Fruit fly (Drosophila melanogaster): Measurements from ENCODE around the gene CG11034.

Gene CG11034

DNA sequence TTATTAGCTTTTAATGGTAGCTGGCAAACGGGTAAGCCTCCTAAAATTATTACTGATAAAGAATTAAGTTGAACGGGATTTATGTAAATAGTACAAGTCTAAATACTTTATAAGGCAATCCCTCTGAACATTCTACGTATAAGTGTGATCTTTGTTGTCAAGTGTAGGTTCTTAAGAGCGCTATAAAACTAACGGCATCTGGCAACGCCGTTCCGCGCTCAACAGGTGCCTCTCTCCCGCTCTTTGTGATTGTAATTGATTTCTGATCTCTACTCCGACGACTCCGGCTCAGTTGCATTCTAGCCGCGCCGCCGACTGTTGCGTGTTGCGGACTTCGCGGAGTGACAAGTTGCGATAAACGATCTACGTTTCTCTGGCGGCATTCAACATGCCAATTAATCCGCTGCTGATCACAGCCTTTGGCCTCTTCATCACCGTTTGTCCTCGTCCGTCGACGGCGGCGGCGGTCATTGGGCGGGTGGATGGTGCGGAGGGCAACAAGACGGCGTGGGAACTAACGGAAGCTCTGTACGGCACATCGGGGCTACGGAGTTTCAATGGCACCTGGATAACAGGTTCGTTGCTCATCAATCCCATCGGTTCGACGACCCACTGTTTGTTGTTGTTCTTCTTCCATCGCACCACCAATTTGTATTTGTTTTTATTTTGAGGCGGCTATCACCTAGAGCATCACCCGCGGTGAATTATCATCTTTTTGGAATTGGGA lies at the start of gene CG11034:
Gene CG11034, plus strand, starts transcription at position 305 of the 727 bp plus-strand sequence.
- TF ChIP-seq CG8478 (optimal IDR thresholded peaks at IDR 0.05): no peak
- TF ChIP-seq CTCF (optimal IDR thresholded peaks at IDR 0.05): no peak

DNA sequence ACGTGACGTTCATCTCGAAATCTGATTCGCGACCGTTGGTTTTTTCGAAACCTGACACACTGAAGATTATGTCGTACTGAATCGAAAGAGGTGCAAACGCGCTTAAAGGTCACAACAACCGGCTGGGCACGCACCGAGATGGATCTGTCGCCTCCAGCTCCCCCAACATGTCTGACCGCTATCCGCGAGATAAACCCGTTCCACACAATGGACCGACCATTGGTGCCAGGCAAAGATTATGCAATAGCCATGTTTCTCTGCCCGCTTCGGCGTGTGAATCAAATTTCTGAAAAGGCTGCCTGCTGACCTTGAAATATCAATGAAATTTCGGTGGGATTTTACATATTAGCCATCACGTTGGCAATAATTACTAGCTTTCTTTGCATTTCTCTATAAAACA lies 40.1 kb upstream of the CG11034 start:
- no peak for TF ChIP-seq CG8478 (optimal IDR thresholded peaks at IDR 0.05)
- TF ChIP-seq CTCF (optimal IDR thresholded peaks at IDR 0.05): no peak

DNA sequence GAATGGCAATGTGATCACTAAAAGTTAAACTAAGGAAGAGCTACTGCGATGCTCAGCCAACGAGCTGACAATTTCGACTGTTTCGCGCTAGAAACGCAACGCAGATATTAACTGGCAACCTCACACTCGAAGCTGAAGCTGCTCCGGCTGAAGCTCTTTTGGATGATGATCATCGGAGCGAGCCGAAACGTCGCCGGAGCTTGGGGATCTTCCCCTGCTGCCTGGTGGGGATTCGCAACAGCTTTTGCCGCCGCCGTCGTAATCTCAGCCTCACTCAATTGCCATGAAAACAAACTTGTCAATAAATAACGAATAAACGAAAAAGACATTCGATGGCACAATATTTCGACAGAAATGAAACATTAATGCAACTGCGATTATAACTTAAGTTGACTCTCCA lies 39.2 kb upstream of the CG11034 start, which contains the start of gene obst-E:
Gene obst-E, minus strand, starts transcription at position 101 of the 400 bp plus-strand sequence.
- no peak for TF ChIP-seq CG8478 (optimal IDR thresholded peaks at IDR 0.05)
- no peak for TF ChIP-seq CTCF (optimal IDR thresholded peaks at IDR 0.05)

DNA sequence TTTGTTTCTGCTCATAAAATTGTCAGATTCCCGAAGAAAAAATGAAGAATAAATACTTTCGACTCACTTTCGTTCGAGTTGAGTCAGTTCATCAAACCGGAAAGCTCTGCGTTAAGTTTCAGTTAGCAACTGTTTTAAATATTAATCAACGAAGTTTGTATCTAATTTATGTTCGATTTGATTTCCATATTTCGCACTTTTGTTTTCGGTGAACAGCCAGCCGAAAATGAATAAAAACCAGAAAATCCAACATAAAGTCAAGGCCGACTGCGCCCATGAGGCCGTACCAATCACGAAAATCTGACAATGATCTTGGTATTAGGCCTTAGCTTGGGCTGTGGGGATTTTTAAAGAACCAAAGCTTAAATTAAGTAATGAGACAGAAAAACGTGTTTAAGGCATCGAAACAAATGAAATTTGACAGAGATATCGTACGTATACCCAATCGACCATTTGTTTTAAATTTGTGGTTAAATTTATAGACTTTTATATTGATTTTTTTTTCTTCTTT lies 38.6 kb upstream of the CG11034 start:
- TF ChIP-seq CG8478 (optimal IDR thresholded peaks at IDR 0.05): no peak
- no peak for TF ChIP-seq CTCF (optimal IDR thresholded peaks at IDR 0.05)

DNA sequence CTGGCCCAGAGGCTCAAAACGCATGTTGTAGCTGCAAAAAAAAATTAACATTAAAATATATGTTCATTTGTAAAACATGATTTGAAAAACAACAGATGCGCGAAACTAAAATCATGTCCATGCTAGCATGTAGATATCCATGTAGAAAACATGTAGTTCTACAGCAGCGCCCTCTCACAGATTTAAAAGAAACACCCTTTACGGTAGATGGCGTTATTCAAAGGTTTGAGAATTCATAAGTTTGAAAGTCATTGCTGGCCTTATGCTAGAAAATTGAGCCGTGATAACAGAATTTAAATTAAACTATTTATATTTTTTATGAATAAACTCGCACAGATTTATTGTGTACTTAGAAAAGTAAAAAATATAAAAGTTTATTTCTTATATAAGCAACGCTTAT lies 34.0 kb upstream of the CG11034 start:
- TF ChIP-seq CG8478 (optimal IDR thresholded peaks at IDR 0.05) (no peak), CTCF (optimal IDR thresholded peaks at IDR 0.05) (peak; percentile 94 to 98)

DNA sequence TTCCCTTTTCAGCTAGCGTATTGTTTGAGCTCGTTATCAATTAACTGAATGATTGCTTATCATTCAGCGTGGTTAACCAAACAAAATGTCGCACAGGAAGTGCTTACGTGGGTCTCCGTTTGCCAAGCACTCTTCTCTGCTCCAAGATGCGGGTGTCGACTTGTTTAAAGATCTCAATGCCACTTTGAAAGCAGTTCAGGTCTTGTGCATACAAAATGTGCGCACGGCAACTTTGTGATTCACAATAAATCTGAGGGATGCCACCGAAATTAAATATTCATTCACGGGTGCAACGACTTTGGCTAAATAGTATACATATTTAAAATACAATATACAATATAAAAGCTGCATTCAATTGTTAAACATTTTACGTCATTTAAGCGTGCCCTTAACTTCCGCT lies 32.9 kb upstream of the CG11034 start:
- TF ChIP-seq CG8478 (optimal IDR thresholded peaks at IDR 0.05) (no peak), CTCF (optimal IDR thresholded peaks at IDR 0.05) (no peak)

DNA sequence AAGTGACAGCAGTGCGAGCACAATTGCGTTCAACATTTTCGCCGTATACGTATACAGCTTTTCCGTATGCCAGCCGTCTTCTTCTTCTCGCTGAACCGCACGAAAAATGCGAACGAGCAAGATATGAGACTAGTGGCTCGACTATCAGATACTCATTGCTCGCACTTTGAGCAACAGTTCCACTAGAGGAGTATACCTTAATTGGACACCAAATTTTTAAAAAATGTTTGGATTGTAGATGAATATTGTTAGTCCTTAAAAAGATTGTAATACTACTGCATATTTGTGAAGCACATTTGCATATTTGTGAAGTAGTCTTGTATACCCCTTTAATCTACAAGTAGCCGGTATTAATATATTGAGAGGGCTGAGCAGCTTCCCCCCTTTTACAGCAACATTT lies 27.0 kb upstream of the CG11034 start:
- TF ChIP-seq CG8478 (optimal IDR thresholded peaks at IDR 0.05) (no peak), CTCF (optimal IDR thresholded peaks at IDR 0.05) (no peak)

DNA sequence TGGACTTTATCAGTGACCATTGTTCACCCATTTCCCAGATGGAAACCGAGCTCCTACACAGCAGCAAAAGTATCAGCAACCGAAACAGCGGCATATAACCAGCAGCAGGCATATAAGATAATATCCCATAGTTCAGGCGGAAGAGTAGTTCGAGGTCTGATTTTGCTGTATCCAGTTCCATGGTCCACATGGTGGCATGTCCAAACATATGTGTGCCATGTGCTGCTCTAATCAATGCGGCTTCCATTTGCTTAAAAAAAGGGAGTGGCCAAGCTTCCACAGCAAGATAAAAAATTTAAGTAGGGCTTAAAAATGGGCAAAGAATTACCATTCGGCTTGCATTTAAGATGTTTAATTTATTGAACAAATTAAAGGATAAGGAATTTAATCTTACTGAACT lies 24.5 kb upstream of the CG11034 start:
- TF ChIP-seq CTCF (optimal IDR thresholded peaks at IDR 0.05): no peak
- TF ChIP-seq CG8478 (optimal IDR thresholded peaks at IDR 0.05): no peak

DNA sequence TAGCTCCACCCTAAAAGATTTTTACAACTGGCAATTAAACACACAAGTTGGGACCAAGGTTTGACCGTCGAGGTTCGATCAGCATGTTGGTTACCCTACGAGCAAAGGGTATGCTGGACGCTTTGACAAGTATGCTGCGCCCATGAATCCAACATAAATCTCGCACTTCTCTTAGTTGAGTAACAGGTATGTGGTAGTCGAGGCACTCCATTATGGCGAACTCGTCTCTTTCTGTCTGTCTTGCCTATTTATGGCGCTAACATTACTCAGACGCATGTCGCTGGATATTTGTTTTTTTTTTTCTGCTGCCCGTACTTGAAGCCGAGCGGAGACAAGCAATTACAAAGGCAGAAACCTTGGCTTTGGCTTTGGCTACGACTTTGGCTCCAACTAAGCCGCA lies 24.0 kb upstream of the CG11034 start:
- TF ChIP-seq CTCF (optimal IDR thresholded peaks at IDR 0.05): no peak
- no peak for TF ChIP-seq CG8478 (optimal IDR thresholded peaks at IDR 0.05)

DNA sequence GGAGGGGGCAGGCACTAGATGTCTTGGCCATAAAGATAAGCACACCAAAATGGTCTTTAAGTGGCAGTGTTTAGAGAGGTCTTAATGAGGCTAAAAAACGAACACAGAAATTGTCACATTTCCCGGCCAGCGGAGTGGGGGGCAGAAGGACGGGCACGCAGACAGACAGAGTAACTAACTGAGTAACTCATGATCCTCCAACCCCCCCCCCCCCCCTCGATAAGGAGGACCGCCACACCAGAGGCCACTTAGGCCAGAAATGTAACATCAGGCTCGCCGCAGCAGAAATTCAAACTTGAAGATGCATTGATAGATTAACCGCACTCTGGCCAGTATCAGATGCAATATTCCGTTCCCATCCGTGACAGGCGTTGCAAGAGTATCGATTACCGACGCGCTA lies 22.3 kb upstream of the CG11034 start:
- TF ChIP-seq CG8478 (optimal IDR thresholded peaks at IDR 0.05): no peak
- no peak for TF ChIP-seq CTCF (optimal IDR thresholded peaks at IDR 0.05)

DNA sequence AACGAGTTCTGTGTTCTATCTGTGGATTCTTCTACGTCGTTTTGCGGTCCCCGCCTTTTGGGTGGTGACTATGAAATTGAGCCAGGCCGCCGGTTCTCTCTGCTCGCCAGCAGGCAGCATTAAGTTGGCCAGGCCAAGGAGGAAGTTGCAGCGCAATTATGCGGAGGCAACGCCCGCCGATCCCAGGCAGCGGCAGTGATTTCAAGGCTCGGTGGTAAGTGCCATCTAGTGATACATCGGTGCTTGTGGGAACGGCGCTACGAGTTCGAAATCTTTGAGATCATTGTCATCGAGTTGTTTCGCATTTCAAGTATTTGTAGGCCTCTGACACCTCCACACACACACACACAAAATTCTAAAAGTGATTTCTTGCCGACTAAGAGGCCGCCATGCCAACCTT lies 21.5 kb upstream of the CG11034 start, which contains the start of gene CG31913:
Gene CG31913, plus strand, starts transcription at position 301 of the 400 bp plus-strand sequence.
- TF ChIP-seq CTCF (optimal IDR thresholded peaks at IDR 0.05) (no peak), CG8478 (optimal IDR thresholded peaks at IDR 0.05) (no peak)

DNA sequence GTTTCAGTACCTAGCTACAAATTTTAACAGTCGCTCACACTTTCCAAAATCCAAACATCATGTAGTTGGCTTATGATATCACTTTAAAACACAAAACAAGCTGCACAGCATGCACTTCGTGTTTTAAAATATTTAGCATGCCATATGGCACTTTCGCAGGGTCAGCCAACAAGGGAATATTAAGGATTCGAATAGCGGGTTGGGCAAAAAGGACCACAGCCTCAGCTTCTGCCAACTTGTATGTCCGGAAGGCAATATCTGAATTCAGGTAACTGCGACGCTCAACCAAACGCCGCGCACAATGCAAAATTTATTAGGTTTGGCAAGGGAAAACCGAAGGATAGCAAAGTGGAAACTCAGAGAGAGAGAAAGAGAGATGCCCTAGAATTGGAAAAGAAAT lies 15.9 kb upstream of the CG11034 start:
- TF ChIP-seq CTCF (optimal IDR thresholded peaks at IDR 0.05) (no peak), CG8478 (optimal IDR thresholded peaks at IDR 0.05) (no peak)

DNA sequence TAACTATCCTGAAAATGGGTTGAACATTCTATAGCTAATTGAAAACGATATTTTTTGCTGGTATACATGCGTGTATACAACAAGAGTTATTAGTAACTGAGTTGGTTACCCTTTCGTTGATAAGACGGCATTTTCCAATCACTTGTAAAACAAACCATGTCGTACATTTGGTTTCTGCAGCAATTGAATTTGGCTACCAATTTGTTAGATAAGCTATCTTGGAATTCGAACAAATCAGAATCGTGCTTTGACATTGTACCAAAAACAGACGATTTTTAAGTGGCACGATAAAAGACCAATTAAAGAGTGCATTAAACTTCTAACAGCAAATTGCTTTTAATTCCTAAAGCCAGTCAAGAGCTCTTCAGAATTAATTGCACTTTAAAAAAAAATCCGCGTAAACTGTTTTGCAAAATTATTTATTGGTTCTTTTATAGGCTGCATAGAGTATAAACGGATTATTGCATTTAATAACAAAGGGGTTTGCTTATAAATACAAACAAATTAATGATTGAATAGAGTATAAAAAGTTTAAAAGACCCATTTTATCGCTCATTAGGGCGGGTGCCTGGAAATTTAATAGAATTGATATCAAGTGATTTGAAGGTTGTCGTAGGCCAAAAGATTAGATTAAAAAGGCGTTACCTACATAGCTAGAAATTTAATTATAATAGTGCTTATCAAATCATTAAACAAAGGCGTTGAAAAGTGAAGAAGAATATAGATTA lies 14.2 kb upstream of the CG11034 start:
- TF ChIP-seq CTCF (optimal IDR thresholded peaks at IDR 0.05) (no peak), CG8478 (optimal IDR thresholded peaks at IDR 0.05) (no peak)

DNA sequence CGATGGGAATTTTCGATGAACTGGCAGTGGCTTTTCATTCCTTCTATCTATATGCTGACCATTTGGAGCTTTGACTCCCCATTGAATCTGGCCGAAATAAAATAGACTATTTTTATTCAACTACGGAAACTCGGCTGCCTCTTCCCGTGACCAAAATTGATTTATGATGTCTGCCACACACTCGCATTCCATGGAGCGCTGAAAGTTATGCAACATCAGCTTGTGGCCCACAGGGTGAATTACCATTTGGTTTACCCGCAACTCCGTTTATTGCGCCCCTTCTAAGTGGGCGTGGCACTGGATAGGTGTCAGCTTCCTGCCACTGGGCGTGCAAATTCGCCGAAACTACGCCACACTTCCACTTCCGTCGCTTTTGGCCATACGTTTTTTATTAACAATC lies 12.1 kb upstream of the CG11034 start:
- TF ChIP-seq CG8478 (optimal IDR thresholded peaks at IDR 0.05): no peak

DNA sequence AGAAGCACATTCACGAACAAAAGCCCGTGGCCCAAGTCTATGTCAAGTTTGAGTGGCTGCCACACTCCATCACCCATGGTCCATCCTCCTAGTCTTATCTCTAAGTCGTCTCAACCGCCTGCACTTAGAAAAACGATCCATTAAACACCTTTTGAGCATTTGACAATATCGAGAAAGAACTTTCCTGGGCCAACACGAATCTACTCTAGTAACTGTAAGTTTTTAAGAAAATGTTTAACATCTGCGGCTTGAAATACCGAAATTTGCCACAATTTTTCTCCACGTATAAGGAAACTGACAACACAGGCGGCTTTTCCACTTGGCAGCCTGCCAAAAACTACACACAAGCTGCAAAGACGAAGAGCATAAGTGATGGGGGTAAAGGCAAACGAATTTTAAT lies 10.0 kb upstream of the CG11034 start:
- TF ChIP-seq CTCF (optimal IDR thresholded peaks at IDR 0.05) (no peak), CG8478 (optimal IDR thresholded peaks at IDR 0.05) (no peak)

DNA sequence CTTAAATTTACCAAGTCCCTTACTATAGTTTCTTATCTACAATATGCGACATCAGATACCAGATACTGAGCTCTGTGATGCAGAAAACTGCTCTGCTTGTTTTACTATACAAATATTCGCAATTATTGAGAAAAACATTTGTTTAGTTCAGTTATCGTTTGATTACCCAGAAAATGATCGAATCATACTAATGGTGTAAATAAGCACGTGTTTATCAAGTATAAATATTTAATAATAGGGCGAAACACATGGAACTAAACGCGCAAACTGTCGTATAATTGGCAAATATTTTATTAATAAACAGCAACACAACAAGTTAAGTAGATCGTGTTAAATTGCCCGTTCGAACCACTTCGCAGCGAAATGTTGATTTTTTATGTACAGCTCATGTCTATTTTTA lies 7.2 kb upstream of the CG11034 start:
- TF ChIP-seq CTCF (optimal IDR thresholded peaks at IDR 0.05) (no peak), CG8478 (optimal IDR thresholded peaks at IDR 0.05) (no peak)

Measured in S2 (cell line).